Worm (Caenorhabditis elegans): ENCODE measurements around the gene sams-1.

The sams-1 gene

ce11 chrX:11969554-11969953 lies 3.8 kb downstream of the sams-1 start:
- TF ChIP-seq pax-3 (tag; optimal IDR thresholded peaks at IDR 0.05) (no peak), ceh-63 (GFP tag; optimal IDR thresholded peaks at IDR 0.05) (no peak), nhr-12 (tag; optimal IDR thresholded peaks at IDR 0.05) (no peak), nhr-20 (tag; optimal IDR thresholded peaks at IDR 0.05) (no peak), zip-4 (GFP tag; optimal IDR thresholded peaks at IDR 0.05) (no peak), nhr-85 (tag) (peak; percentile 60), efl-1 (optimal IDR thresholded peaks at IDR 0.05) (no peak), efl-1 (GFP tag; optimal IDR thresholded peaks at IDR 0.05 in 1 of 2) (peak in 1 of 2 experiments; percentile 19), tbx-2 (tag; optimal IDR thresholded peaks at IDR 0.05) (no peak), nhr-76 (tag; optimal IDR thresholded peaks at IDR 0.05) (no peak), grh-1 (GFP tag; IDR thresholded peaks at IDR 0.05) (no peak)

DNA sequence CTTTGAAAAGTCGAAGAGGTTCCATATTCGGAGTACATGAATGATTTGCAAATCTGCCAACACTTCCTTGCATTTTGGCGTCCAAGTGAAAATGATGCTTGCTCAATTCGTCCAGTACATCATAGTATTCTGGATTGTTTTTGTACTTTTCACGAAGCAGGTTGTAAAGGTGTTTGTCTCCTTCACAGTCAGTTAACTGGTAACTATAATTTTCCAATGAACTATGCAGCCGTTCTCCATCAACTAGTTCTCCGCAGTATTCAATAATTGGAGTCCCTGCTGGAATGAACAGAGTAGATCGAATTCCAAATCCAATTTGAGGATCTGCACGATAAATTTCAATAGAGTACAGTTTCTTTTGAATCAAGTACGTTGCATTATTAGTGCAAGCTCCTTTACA lies 5.6 kb downstream of the sams-1 start:
- TF ChIP-seq swsn-7 (tag; optimal IDR thresholded peaks at IDR 0.05) (no peak), nhr-20 (tag; optimal IDR thresholded peaks at IDR 0.05) (no peak), Y116A8C.19 (tag; optimal IDR thresholded peaks at IDR 0.05; ENCODE audit: borderline replicate concordance) (no peak), skn-1 (tag; optimal IDR thresholded peaks at IDR 0.05) (no peak), nhr-84 (tag; optimal IDR thresholded peaks at IDR 0.05) (no peak), unc-86 (tag; optimal IDR thresholded peaks at IDR 0.05) (no peak), jun-1 (tag; optimal IDR thresholded peaks at IDR 0.05) (no peak), nhr-77 (tag; optimal IDR thresholded peaks at IDR 0.05) (no peak), egl-13 (tag; optimal IDR thresholded peaks at IDR 0.05) (no peak), xbp-1 (tag; optimal IDR thresholded peaks at IDR 0.05) (no peak), nhr-12 (tag; optimal IDR thresholded peaks at IDR 0.05) (no peak), nhr-90 (tag; optimal IDR thresholded peaks at IDR 0.05; ENCODE audit: poor library complexity) (no peak), fkh-8 (tag; optimal IDR thresholded peaks at IDR 0.05) (no peak), unc-98 (GFP tag; IDR thresholded peaks at IDR 0.05) (no peak), nhr-11 (tag; optimal IDR thresholded peaks at IDR 0.05) (no peak)

DNA sequence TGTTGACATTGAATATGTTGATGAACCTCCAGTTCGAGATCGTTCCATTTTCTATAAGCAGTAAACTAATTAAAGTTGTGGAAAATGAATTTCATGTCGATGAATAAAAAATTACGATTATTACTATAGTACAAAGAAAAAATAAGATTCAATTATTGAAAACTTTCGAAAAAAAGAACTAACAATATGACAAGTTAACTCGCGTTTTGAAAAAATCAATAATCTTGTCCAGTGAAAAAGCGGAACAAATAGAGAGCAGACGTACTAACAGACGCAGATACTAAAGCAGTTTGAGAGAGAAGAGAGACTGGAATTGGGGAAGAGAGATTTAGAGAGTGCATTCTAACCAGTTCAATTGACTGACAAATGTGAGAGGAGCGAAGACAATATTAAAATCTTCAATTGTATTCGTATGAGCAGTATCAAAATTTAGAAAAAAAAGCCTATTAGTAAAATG lies 8.9 kb downstream of the sams-1 start, which contains the start of gene set-6:
Gene set-6, minus strand, starts transcription at position 51 of the 457 bp plus-strand sequence.
- TF ChIP-seq lin-14 (GFP tag; optimal IDR thresholded peaks at IDR 0.05) (peak; percentile 57), nhr-20 (tag; optimal IDR thresholded peaks at IDR 0.05) (peak; percentile 23), rnt-1 (tag; optimal IDR thresholded peaks at IDR 0.05) (peak; percentile 2), efl-1 (optimal IDR thresholded peaks at IDR 0.05) (peak in 1 of 2 experiments; percentile 47), efl-1 (GFP tag; optimal IDR thresholded peaks at IDR 0.05 in 1 of 2) (no peak), pqm-1 (tag; optimal IDR thresholded peaks at IDR 0.05) (no peak), snu-23 (GFP tag; optimal IDR thresholded peaks at IDR 0.05) (peak; percentile 55), vab-15 (tag; optimal IDR thresholded peaks at IDR 0.05) (no peak), F16B12.6 (tag; optimal IDR thresholded peaks at IDR 0.05) (no peak), ceh-82 (tag; optimal IDR thresholded peaks at IDR 0.05) (peak in 2 of 3 experiments; percentile 17 to 30), lsy-2 (tag; optimal IDR thresholded peaks at IDR 0.05) (peak in 1 of 2 experiments; percentile 49), lir-3 (tag; optimal IDR thresholded peaks at IDR 0.05; ENCODE audit: poor library complexity) (peak; percentile 20), lin-35 (GFP tag; optimal IDR thresholded peaks at IDR 0.05) (peak in 1 of 2 experiments; percentile 7), nhr-47 (tag; optimal IDR thresholded peaks at IDR 0.05) (peak; percentile 5), nhr-71 (tag; optimal IDR thresholded peaks at IDR 0.05) (peak; percentile 30), mep-1 (tag; optimal IDR thresholded peaks at IDR 0.05) (peak; percentile 44), dsc-1 (tag; optimal IDR thresholded peaks at IDR 0.05) (no peak), swsn-7 (tag; optimal IDR thresholded peaks at IDR 0.05) (peak; percentile 22), nhr-11 (tag; optimal IDR thresholded peaks at IDR 0.05) (no peak)

- TF ChIP-seq fkh-8 (tag; optimal IDR thresholded peaks at IDR 0.05) (peak; percentile 81), aly-2 (tag; optimal IDR thresholded peaks at IDR 0.05) (no peak), blmp-1 (tag; optimal IDR thresholded peaks at IDR 0.05) (no peak), ama-1 (optimal IDR thresholded peaks at IDR 0.05) (no peak), nhr-19 (GFP tag; conservative IDR thresholded peaks at IDR 0.05) (no peak), ceh-90 (tag; optimal IDR thresholded peaks at IDR 0.05) (no peak), ceh-82 (tag; optimal IDR thresholded peaks at IDR 0.05) (no peak), unc-130 (tag; optimal IDR thresholded peaks at IDR 0.05) (no peak), nhr-20 (tag; optimal IDR thresholded peaks at IDR 0.05) (no peak), alr-1 (tag; optimal IDR thresholded peaks at IDR 0.05; ENCODE audit: borderline replicate concordance) (no peak), grh-1 (GFP tag; IDR thresholded peaks at IDR 0.05) (no peak), dsc-1 (tag; optimal IDR thresholded peaks at IDR 0.05) (peak; percentile 76), hlh-4 (tag; optimal IDR thresholded peaks at IDR 0.05) (no peak), nhr-76 (tag; optimal IDR thresholded peaks at IDR 0.05) (no peak), pax-3 (tag; optimal IDR thresholded peaks at IDR 0.05) (peak; percentile 8), sox-4 (tag; optimal IDR thresholded peaks at IDR 0.05) (peak; percentile 15), fkh-4 (tag; optimal IDR thresholded peaks at IDR 0.05; ENCODE audit: borderline replicate concordance) (no peak), nhr-47 (tag; optimal IDR thresholded peaks at IDR 0.05) (no peak), aha-1 (tag; optimal IDR thresholded peaks at IDR 0.05) (no peak)
Observed at ce11 chrX:11982065-11982464, 16.3 kb downstream of the sams-1 start, which contains the start of gene nhr-167. nhr-167 (minus strand) TSS chrX:11982085.

Data from whole organism, L1 larva.